Worm (Caenorhabditis elegans) whole organism, early embryonic: Measurements from ENCODE around the gene tgt-1.

Source experiments
- B0310.2 ChIP-seq: sonication (generic microtip); optimal IDR thresholded peaks from 2 replicates; lab custom pipeline; 2016; ENCODE audit warnings: mild to moderate bottlenecking, missing genetic modification characterization, missing compliant biosample characterization
- F13C5.2 ChIP-seq: sonication (generic microtip); optimal IDR thresholded peaks from 2 replicates; lab custom pipeline; 2017; ENCODE audit warnings: mild to moderate bottlenecking, missing genetic modification characterization, inconsistent platforms, missing compliant biosample characterization
- aly-1 ChIP-seq: sonication (generic microtip); optimal IDR thresholded peaks from 2 replicates; lab custom pipeline; 2016; ENCODE audit warnings: missing genetic modification characterization, missing compliant biosample characterization
- ama-1 ChIP-seq: fragments of 150-350 bp; optimal IDR thresholded peaks from 2 replicates; lab custom pipeline; 2014
- ceh-13 ChIP-seq: fragments of 200-800 bp; sonication (Bioruptor generic); optimal IDR thresholded peaks from 2 replicates; lab custom pipeline; 2018; ENCODE audit warnings: mild to moderate bottlenecking, missing genetic modification characterization, missing compliant biosample characterization
- ceh-36 ChIP-seq: sonication (generic microtip); optimal IDR thresholded peaks from 2 replicates; lab custom pipeline; 2016; ENCODE audit warnings: missing genetic modification characterization, inconsistent platforms, missing compliant biosample characterization
- ets-7 ChIP-seq: sonication (generic microtip); optimal IDR thresholded peaks from 2 replicates; lab custom pipeline; 2016; ENCODE audit warnings: missing genotype, missing genetic modification characterization, missing compliant biosample characterization
- flt-1 ChIP-seq: fragments of 200-800 bp; sonication (Bioruptor generic); IDR thresholded peaks from 2 replicates; pipeline ENCODE4 v1.3.6; 2022; ENCODE audit warnings: missing genetic modification characterization, missing compliant biosample characterization
- hmbx-1 ChIP-seq: sonication (generic microtip); optimal IDR thresholded peaks from 2 replicates; lab custom pipeline; 2016; ENCODE audit warnings: mild to moderate bottlenecking, missing genetic modification characterization, missing compliant biosample characterization
- hmg-4 ChIP-seq: fragments of 200-800 bp; sonication (Bioruptor generic); optimal IDR thresholded peaks from 2 replicates; lab custom pipeline; 2018; ENCODE audit warnings: mild to moderate bottlenecking, missing genetic modification characterization, missing compliant biosample characterization
- hnd-1 ChIP-seq: sonication (generic microtip); optimal IDR thresholded peaks from 2 replicates; lab custom pipeline; 2016; ENCODE audit warnings: missing genetic modification characterization, missing compliant biosample characterization
- pes-1 ChIP-seq: fragments of 200-800 bp; sonication (Bioruptor generic); IDR thresholded peaks from 2 replicates; pipeline ENCODE4 v1.3.6; 2022; ENCODE audit warnings: missing genetic modification reagents, missing genetic modification characterization, missing compliant biosample characterization
- scrt-1 ChIP-seq: fragments of 200-800 bp; sonication (Bioruptor generic); IDR thresholded peaks from 2 replicates; pipeline ENCODE4 v1.3.6; 2022; ENCODE audit warnings: missing genetic modification characterization, missing compliant biosample characterization
- sea-1 ChIP-seq: fragments of 200-800 bp; sonication (Bioruptor generic); conservative IDR thresholded peaks from 2 replicates; pipeline ENCODE4 v1.3.6; 2022; ENCODE audit warnings: missing genetic modification characterization, missing compliant biosample characterization
- tbx-11 ChIP-seq: fragments of 200-800 bp; sonication (Bioruptor generic); IDR thresholded peaks from 2 replicates; pipeline ENCODE4 v1.3.6; 2022; ENCODE audit warnings: missing genetic modification characterization, missing compliant biosample characterization
- tbx-37 ChIP-seq: fragments of 200-800 bp; sonication (Bioruptor generic); conservative IDR thresholded peaks from 2 replicates; pipeline ENCODE4 v1.3.6; 2022; ENCODE audit warnings: missing genetic modification reagents, missing genetic modification characterization, missing compliant biosample characterization
- tra-4 ChIP-seq: sonication (generic microtip); optimal IDR thresholded peaks from 2 replicates; lab custom pipeline; 2017; ENCODE audit warnings: missing genetic modification characterization, missing compliant biosample characterization

tgt-1 gene

DNA sequence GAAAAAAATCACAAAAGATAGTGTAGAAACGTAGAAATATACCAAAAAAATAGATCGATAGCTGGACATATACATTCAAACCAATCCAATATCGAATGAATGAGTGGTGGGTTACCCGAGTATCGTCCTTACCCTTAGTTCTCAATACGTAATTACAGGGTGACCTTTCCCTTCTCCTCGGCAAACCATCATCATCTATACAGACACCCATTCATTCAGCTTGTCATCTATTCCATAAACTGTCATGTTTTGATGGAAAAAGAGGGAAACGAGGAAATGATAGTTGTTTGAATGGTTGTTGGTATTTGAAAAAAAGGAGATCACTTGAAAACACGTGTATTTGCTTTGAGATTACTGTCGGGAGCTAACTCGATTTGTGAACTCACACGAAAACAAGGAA, 35.5 kb downstream of the tgt-1 start:
- TF ChIP-seq sea-1 (GFP tag; lab: Robert Waterston, UW) (no peak), ama-1 (lab: Kevin White, UChicago) (no peak), pes-1 (no peak), ets-7 (tag; lab: Kevin White, UChicago) (no peak), hmbx-1 (tag; lab: Kevin White, UChicago) (no peak), tra-4 (tag; lab: Kevin White, UChicago) (no peak), flt-1 (no peak), B0310.2 (tag; lab: Kevin White, UChicago) (no peak)

- no peak for TF ChIP-seq tra-4 (tag; lab: Kevin White, UChicago)
- TF ChIP-seq ceh-36, result no peak
- TF ChIP-seq hnd-1, result no peak
These were observed 36.5 kb downstream of the tgt-1 start, which contains the start of gene srlf-31 for ce11 chrIV:11923074-11923473. srlf-31 (minus strand) TSS chrIV:11923174.

ce11 chrIV:11922011-11922410, 37.6 kb downstream of the tgt-1 start, which contains the start of gene ZK822.1:
ZK822.1 (minus strand) TSS chrIV:11922131.
- TF ChIP-seq aly-1 (tag; lab: Kevin White, UChicago), result no peak
- TF ChIP-seq hmg-4 (GFP tag; lab: Kevin White, UChicago), result no peak
- no peak for TF ChIP-seq pes-1
- TF ChIP-seq F13C5.2 (tag; lab: Kevin White, UChicago), result no peak
- no peak for TF ChIP-seq ceh-36
- TF ChIP-seq B0310.2 (tag; lab: Kevin White, UChicago), result no peak
- no peak for TF ChIP-seq tra-4 (tag; lab: Kevin White, UChicago)
- no peak for TF ChIP-seq ceh-13 (GFP tag; lab: Kevin White, UChicago)
- no peak for TF ChIP-seq hnd-1
- no peak for TF ChIP-seq tbx-37
- TF ChIP-seq ets-7 (tag; lab: Kevin White, UChicago), result no peak
- no peak for TF ChIP-seq sea-1 (GFP tag; lab: Robert Waterston, UW)
- no peak for TF ChIP-seq scrt-1 (GFP tag; lab: Robert Waterston, UW)
- no peak for TF ChIP-seq hmbx-1 (tag; lab: Kevin White, UChicago)
- TF ChIP-seq ama-1 (lab: Kevin White, UChicago), result no peak
- no peak for TF ChIP-seq flt-1
- TF ChIP-seq tbx-11 (GFP tag; lab: Robert Waterston, UW), result no peak

DNA sequence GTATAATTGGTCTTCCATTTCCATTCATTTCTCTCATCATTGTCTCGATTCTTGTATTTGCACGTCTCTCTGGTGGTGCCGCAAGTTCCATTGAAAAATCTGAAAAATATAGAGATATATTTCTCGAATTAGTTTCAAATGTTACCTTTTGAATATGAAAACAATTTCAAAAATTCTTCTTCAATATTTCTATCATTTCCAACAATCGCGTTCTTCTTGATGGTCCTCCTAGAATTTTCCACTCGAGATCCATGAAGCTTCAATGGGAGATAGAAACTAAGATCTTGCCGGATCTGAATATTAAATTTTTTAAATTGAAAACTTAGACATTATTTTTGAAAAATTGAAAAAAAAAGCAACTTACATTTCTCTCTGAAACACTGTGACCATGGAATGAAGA, 40.5 kb downstream of the tgt-1 start:
- TF ChIP-seq ceh-13 (GFP tag; lab: Kevin White, UChicago) (no peak), ceh-36 (no peak), aly-1 (tag; lab: Kevin White, UChicago) (no peak)

DNA sequence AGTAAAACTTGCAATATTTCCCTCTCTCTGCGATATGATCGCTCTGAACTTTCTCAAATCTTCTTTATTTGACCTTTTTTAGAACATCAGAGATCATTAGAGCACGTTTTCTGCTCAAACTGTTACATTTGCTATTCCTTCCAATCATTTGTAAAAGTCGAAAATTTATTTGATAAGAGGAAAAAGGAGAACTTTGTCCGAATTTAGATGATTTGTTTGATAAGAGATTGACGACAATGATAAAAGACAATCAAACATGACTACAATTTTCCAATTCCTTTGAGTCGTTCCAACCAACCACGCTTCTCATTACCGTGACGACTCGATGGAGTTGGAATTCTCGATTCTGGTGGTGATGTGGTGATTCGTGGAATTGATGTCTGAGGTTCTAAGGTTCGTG, 41.7 kb downstream of the tgt-1 start:
- TF ChIP-seq hnd-1 (no peak), ama-1 (lab: Kevin White, UChicago) (no peak), F13C5.2 (tag; lab: Kevin White, UChicago) (no peak), tbx-11 (GFP tag; lab: Robert Waterston, UW) (no peak), hmg-4 (GFP tag; lab: Kevin White, UChicago) (no peak)

- TF ChIP-seq tra-4 (tag; lab: Kevin White, UChicago), result no peak
- TF ChIP-seq ama-1 (lab: Kevin White, UChicago), result no peak
- TF ChIP-seq pes-1, result no peak
- TF ChIP-seq scrt-1 (GFP tag; lab: Robert Waterston, UW), result no peak
- no peak for TF ChIP-seq flt-1
- TF ChIP-seq F13C5.2 (tag; lab: Kevin White, UChicago), result no peak
- no peak for TF ChIP-seq tbx-37
- no peak for TF ChIP-seq ceh-13 (GFP tag; lab: Kevin White, UChicago)
- TF ChIP-seq hnd-1, result no peak
- TF ChIP-seq tbx-11 (GFP tag; lab: Robert Waterston, UW), result no peak
- TF ChIP-seq hmg-4 (GFP tag; lab: Kevin White, UChicago), result no peak
- no peak for TF ChIP-seq hmbx-1 (tag; lab: Kevin White, UChicago)
- no peak for TF ChIP-seq aly-1 (tag; lab: Kevin White, UChicago)
- TF ChIP-seq B0310.2 (tag; lab: Kevin White, UChicago), result no peak
- no peak for TF ChIP-seq ets-7 (tag; lab: Kevin White, UChicago)
These were observed 42.7 kb downstream of the tgt-1 start, which contains the start of gene ZK822.10 for ce11 chrIV:11916907-11917306. ZK822.10 (plus strand) TSS chrIV:11917137.

- TF ChIP-seq tra-4 (tag; lab: Kevin White, UChicago) (no peak), hmg-4 (GFP tag; lab: Kevin White, UChicago) (no peak)
These were observed 43.7 kb downstream of the tgt-1 start, which contains the start of gene ZK822.9 for ce11 chrIV:11915768-11916453. ZK822.9 (plus strand) TSS chrIV:11915947.

ce11 chrIV:11914837-11915737, 44.5 kb downstream of the tgt-1 start, which contains the start of gene fat-6:
fat-6 (minus strand) TSS chrIV:11915687.
- no peak for TF ChIP-seq ama-1 (lab: Kevin White, UChicago)
- TF ChIP-seq ceh-13 (GFP tag; lab: Kevin White, UChicago), result no peak
- no peak for TF ChIP-seq pes-1
- no peak for TF ChIP-seq hmg-4 (GFP tag; lab: Kevin White, UChicago)
- no peak for TF ChIP-seq F13C5.2 (tag; lab: Kevin White, UChicago)
- no peak for TF ChIP-seq sea-1 (GFP tag; lab: Robert Waterston, UW)
- TF ChIP-seq tbx-37, result no peak
- TF ChIP-seq tra-4 (tag; lab: Kevin White, UChicago), result no peak
- TF ChIP-seq hnd-1, result no peak
- no peak for TF ChIP-seq hmbx-1 (tag; lab: Kevin White, UChicago)
- no peak for TF ChIP-seq B0310.2 (tag; lab: Kevin White, UChicago)
- TF ChIP-seq scrt-1 (GFP tag; lab: Robert Waterston, UW), result no peak
- no peak for TF ChIP-seq flt-1
- no peak for TF ChIP-seq ets-7 (tag; lab: Kevin White, UChicago)
- no peak for TF ChIP-seq tbx-11 (GFP tag; lab: Robert Waterston, UW)
- TF ChIP-seq aly-1 (tag; lab: Kevin White, UChicago), result no peak
- no peak for TF ChIP-seq ceh-36
